Fruit fly (Drosophila melanogaster): ENCODE results near the gene CG33648.

CG33648 gene

dm6 chr2L:14499078-14499477 lies 25.0 kb upstream of the CG33648 start (continued):
- TF ChIP-seq sens-2 (GFP tag; IDR thresholded peaks at IDR 0.05) = no peak
- no peak for TF ChIP-seq CG12071 (GFP tag; optimal IDR thresholded peaks at IDR 0.05)
- no peak for TF ChIP-seq Poxn (GFP tag; IDR thresholded peaks at IDR 0.05)
- TF ChIP-seq ara (GFP tag; IDR thresholded peaks at IDR 0.05) = no peak
- TF ChIP-seq Dfd (GFP tag; optimal IDR thresholded peaks at IDR 0.05) = no peak
- TF ChIP-seq CG12219 (GFP tag; optimal IDR thresholded peaks at IDR 0.05) = peak; percentile 5
- no peak for TF ChIP-seq Nf-YC (tag; optimal IDR thresholded peaks at IDR 0.05)
- no peak for TF ChIP-seq fd102C (GFP tag; optimal IDR thresholded peaks at IDR 0.05)
- TF ChIP-seq lov (optimal IDR thresholded peaks at IDR 0.05) = no peak
- TF ChIP-seq lov (GFP tag; IDR thresholded peaks at IDR 0.05) = no peak
- no peak for TF ChIP-seq Hmx (GFP tag; optimal IDR thresholded peaks at IDR 0.05)
- TF ChIP-seq odd (GFP tag; optimal IDR thresholded peaks at IDR 0.05) = no peak
- TF ChIP-seq CTCF (GFP tag; optimal IDR thresholded peaks at IDR 0.05) = no peak
- TF ChIP-seq B-H2 (GFP tag; optimal IDR thresholded peaks at IDR 0.05) = no peak
- peak; percentile 53 for TF ChIP-seq CG30403 (GFP tag; optimal IDR thresholded peaks at IDR 0.05)
- TF ChIP-seq MESR4 (GFP tag; optimal IDR thresholded peaks at IDR 0.05) = no peak
- no peak for TF ChIP-seq gfzf (GFP tag; optimal IDR thresholded peaks at IDR 0.05)
- TF ChIP-seq row (GFP tag; IDR thresholded peaks at IDR 0.05) = peak; percentile 47; the same call in 2 of the 3 replicates
- no peak for TF ChIP-seq gcm2 (GFP tag; optimal IDR thresholded peaks at IDR 0.05)
- TF ChIP-seq gem (tag; optimal IDR thresholded peaks at IDR 0.05) = peak; percentile 61
- TF ChIP-seq CG34376 (GFP tag; optimal IDR thresholded peaks at IDR 0.05) = no peak
- TF ChIP-seq CG1792 (GFP tag; optimal IDR thresholded peaks at IDR 0.05) = no peak
- peak; percentile 10 for TF ChIP-seq CG7786 (GFP tag; optimal IDR thresholded peaks at IDR 0.05)
- peak; percentile 11 for TF ChIP-seq Abd-B (GFP tag; optimal IDR thresholded peaks at IDR 0.05)
- TF ChIP-seq E2f1 (GFP tag; IDR thresholded peaks at IDR 0.05) = no peak
- TF ChIP-seq CG6254 (GFP tag; optimal IDR thresholded peaks at IDR 0.05) = no peak
- no peak for TF ChIP-seq NK7.1 (GFP tag; optimal IDR thresholded peaks at IDR 0.05)
- no peak for TF ChIP-seq tna (GFP tag; IDR thresholded peaks at IDR 0.05; ENCODE audit: partially characterized antibody)
- TF ChIP-seq Rfx (GFP tag; IDR thresholded peaks at IDR 0.05) = peak; percentile 28; the same call in 1 of the 2 replicates
- no peak for TF ChIP-seq Doc3 (GFP tag; IDR thresholded peaks at IDR 0.05; ENCODE audit: partially characterized antibody)
- peak; percentile 28; the same call in 1 of the 2 replicates for TF ChIP-seq slbo (GFP tag; IDR thresholded peaks at IDR 0.05)
- TF ChIP-seq lbe (GFP tag; optimal IDR thresholded peaks at IDR 0.05) = no peak
- no peak for TF ChIP-seq CG7987 (GFP tag; optimal IDR thresholded peaks at IDR 0.05)
- 0 out of 3 replicates have a peak, but pooled peaks have one; percentile 36 for TF ChIP-seq zfh1 (GFP tag; IDR thresholded peaks at IDR 0.05)

DNA sequence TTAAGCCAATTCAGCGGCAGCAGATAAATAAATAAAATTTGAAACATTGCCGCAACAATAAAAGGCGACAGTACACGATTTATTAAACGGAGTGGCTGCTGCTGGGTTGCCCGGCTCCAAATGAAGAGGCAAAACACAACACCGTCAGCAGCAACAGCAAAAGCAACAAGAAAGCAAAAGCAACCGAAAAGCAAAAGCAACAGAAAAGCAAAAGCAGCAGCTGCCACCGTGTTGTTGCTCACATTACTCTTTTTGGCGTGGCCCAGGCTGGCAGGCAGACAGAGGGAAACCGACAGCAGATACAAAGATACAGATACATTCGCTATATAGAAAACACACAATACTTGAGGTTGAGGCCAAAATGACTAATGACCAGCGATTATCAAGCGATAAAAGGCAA lies 24.6 kb upstream of the CG33648 start:
- TF ChIP-seq ken (GFP tag; IDR thresholded peaks at IDR 0.05) (0 out of 3 replicates have a peak, but pooled peaks have one; percentile 2), Rfx (GFP tag; IDR thresholded peaks at IDR 0.05) (peak; percentile 12; the same call in 1 of the 2 replicates), ssp (GFP tag; IDR thresholded peaks at IDR 0.05) (0 out of 2 replicates have a peak, but pooled peaks have one; percentile 4), CG9817 (tag; optimal IDR thresholded peaks at IDR 0.05) (no peak), sr (GFP tag; IDR thresholded peaks at IDR 0.05) (0 out of 3 replicates have a peak, but pooled peaks have one; percentile 10), NC2α (GFP tag; optimal IDR thresholded peaks at IDR 0.05) (no peak), CG10209 (GFP tag; optimal IDR thresholded peaks at IDR 0.05) (no peak), Med (GFP tag) (peak; percentile 20), CG10267 (tag; optimal IDR thresholded peaks at IDR 0.05) (no peak), unpg (GFP tag; optimal IDR thresholded peaks at IDR 0.05) (no peak), chinmo (GFP tag; IDR thresholded peaks at IDR 0.05; ENCODE audit: partially characterized antibody) (0 out of 4 replicates have a peak, but pooled peaks have one; percentile 66), CG14050 (GFP tag; IDR thresholded peaks at IDR 0.05) (no peak), sens (GFP tag) (no peak), rib (GFP tag; IDR thresholded peaks at IDR 0.05) (0 out of 2 replicates have a peak, but pooled peaks have one; percentile 28), CG10543 (GFP tag; optimal IDR thresholded peaks at IDR 0.05) (peak; percentile 37), CG8089 (GFP tag; optimal IDR thresholded peaks at IDR 0.05) (no peak), CG3847 (GFP tag; IDR thresholded peaks at IDR 0.05) (0 out of 2 replicates have a peak, but pooled peaks have one; percentile 18), stc (GFP tag; IDR thresholded peaks at IDR 0.05) (0 out of 2 replicates have a peak, but pooled peaks have one; percentile 20), CG2712 (tag; optimal IDR thresholded peaks at IDR 0.05) (no peak), nom (GFP tag; optimal IDR thresholded peaks at IDR 0.05) (peak; percentile 60)

Data from whole organism, embryonic.